Worm (Caenorhabditis elegans) whole organism, mixed stage, embryonic: Measurements from ENCODE around the gene C02B8.6.

Experiments
- elt-3 ChIP-seq: fragments of 150-350 bp; optimal IDR thresholded peaks from 2 replicates; lab custom pipeline; 2014; ENCODE audit warnings: missing biosample characterization, missing genetic modification characterization
- lin-13 ChIP-seq: fragments of 150-350 bp; optimal IDR thresholded peaks from 2 replicates; lab custom pipeline; 2014; ENCODE audit warnings: missing biosample characterization, missing genetic modification characterization
- lin-32 ChIP-seq: fragments of 200-800 bp; sonication (Bioruptor generic); optimal IDR thresholded peaks from 2 replicates; lab custom pipeline; 2018; ENCODE audit warnings: mild to moderate bottlenecking, missing genetic modification characterization, missing compliant biosample characterization
- unc-39 ChIP-seq: fragments of 150-350 bp; optimal IDR thresholded peaks from 2 replicates; lab custom pipeline; 2014; ENCODE audit warnings: missing biosample characterization, missing genetic modification characterization
- unc-62 ChIP-seq: fragments of 150-350 bp; optimal IDR thresholded peaks from 2 replicates; lab custom pipeline; 2014; ENCODE audit warnings: missing biosample characterization, missing genetic modification reagents, missing genetic modification characterization

DNA sequence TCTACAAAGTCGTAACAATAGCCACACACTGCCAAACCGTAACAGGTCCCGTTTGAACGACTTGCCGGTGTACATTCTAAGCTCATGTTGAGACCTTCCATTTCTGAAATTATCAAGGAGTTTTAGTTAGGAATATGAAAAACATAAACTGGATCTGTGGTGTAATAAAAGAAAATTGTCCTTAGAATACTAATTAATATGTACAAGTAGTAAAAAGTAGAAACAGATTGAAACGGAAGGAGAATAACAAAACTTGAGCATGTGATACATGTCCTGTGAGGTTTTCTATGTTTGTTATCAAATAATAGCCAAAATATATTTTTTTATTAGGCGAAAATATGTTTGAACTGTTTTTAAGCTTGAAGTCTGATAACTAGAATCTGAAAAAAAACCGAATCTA, 6.6 kb downstream of the C02B8.6 start, which contains the start of gene frpr-1:
- TF ChIP-seq elt-3 (tag; lab: Kevin White, UChicago): no peak
- TF ChIP-seq unc-39 (tag; lab: Kevin White, UChicago): no peak
- TF ChIP-seq lin-32: no peak
- TF ChIP-seq unc-62 (GFP tag; lab: Kevin White, UChicago): no peak
- no peak for TF ChIP-seq lin-13 (tag; lab: Kevin White, UChicago)
